Fruit fly (Drosophila melanogaster): Measurements from ENCODE around the gene fu.

- TF ChIP-seq pad (GFP tag; optimal IDR thresholded peaks at IDR 0.05), result no peak
- TF ChIP-seq CG12768 (GFP tag; optimal IDR thresholded peaks at IDR 0.05), result no peak
- no peak for TF ChIP-seq CG11617 (GFP tag; optimal IDR thresholded peaks at IDR 0.05)
- TF ChIP-seq tj (GFP tag; optimal IDR thresholded peaks at IDR 0.05), result peak; percentile 15
- no peak for TF ChIP-seq bab1 (GFP tag; optimal IDR thresholded peaks at IDR 0.05)
- no peak for TF ChIP-seq Mnt (GFP tag; optimal IDR thresholded peaks at IDR 0.05)
- no peak for TF ChIP-seq CG7045 (GFP tag; optimal IDR thresholded peaks at IDR 0.05)
- TF ChIP-seq Crg-1 (GFP tag; optimal IDR thresholded peaks at IDR 0.05), result no peak
- no peak for TF ChIP-seq kay (GFP tag; ENCODE audit: borderline replicate concordance)
- no peak for TF ChIP-seq CG14711 (tag; optimal IDR thresholded peaks at IDR 0.05)
- TF ChIP-seq toe (GFP tag; optimal IDR thresholded peaks at IDR 0.05), result no peak
- no peak for TF ChIP-seq Clk (GFP tag; optimal IDR thresholded peaks at IDR 0.05)
These were observed 35.5 kb downstream of the fu start, which contains the start of gene Cyp18a1 for dm6 chrX:18692948-18693502.

Data from whole organism, adult.